Fruit fly (Drosophila melanogaster) whole organism, pupa: Measurements from ENCODE around the gene Imp.

Experiments used
- CG10348 ChIP-seq: fragments of 200-800 bp; sonication (Bioruptor generic); IDR thresholded peaks from 2 replicates; pipeline ENCODE4 v1.3.6; 2022; ENCODE audit warnings: missing biosample characterization, missing genetic modification characterization
- CG15710 ChIP-seq: fragments of 200-800 bp; sonication (Bioruptor generic); optimal IDR thresholded peaks from 2 replicates; lab custom pipeline; 2018; ENCODE audit warnings: missing biosample characterization, mild to moderate bottlenecking, missing genetic modification characterization, moderate library complexity
- CG8159 ChIP-seq: fragments of 200-800 bp; sonication (Bioruptor generic); optimal IDR thresholded peaks from 3 replicates; lab custom pipeline; 2018; ENCODE audit warnings: missing biosample characterization, mild to moderate bottlenecking, missing genetic modification characterization, moderate library complexity
- CG8301 ChIP-seq: fragments of 200-800 bp; sonication (Bioruptor generic); optimal IDR thresholded peaks from 2 replicates; lab custom pipeline; 2018; ENCODE audit warnings: missing biosample characterization, mild to moderate bottlenecking, missing genetic modification characterization
- EcR ChIP-seq: fragments of 200-800 bp; sonication (Bioruptor generic); optimal IDR thresholded peaks from 3 replicates; lab custom pipeline; 2019; ENCODE audit warnings: missing biosample characterization, missing genetic modification characterization, mild to moderate bottlenecking, moderate library complexity, missing genetic modification reagents

DNA sequence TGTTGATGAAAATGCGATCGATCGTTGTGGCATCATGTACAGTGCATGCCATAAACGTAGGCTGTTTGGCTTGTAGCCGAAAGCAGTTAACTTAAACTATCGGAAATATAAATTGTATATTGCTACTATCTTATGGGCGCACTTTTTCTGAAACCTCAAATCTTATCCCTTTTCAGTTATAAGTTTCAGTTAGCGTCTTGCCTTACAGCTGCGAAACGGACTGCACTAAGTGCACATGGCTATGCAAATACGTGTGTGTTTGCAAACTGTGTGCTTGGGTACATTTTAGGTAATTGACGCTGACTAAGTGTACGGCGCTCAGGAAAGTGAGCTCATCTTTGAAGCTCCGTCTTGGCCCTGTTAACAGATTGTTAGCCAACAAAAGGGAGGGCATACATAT lies 48.4 kb downstream of the Imp start:
- TF ChIP-seq CG10348 (GFP tag; lab: Robert Waterston, UW) (no peak; the same call in 1 of the 2 replicates), CG8159 (tag; lab: Kevin White, UChicago) (peak; percentile 27), EcR (GFP tag; lab: Kevin White, UChicago) (no peak), CG8301 (tag; lab: Kevin White, UChicago) (peak; percentile 47), CG15710 (tag; lab: Kevin White, UChicago) (peak; percentile 30)
